Fruit fly (Drosophila melanogaster): ENCODE data around the gene aus.

Gene aus

DNA sequence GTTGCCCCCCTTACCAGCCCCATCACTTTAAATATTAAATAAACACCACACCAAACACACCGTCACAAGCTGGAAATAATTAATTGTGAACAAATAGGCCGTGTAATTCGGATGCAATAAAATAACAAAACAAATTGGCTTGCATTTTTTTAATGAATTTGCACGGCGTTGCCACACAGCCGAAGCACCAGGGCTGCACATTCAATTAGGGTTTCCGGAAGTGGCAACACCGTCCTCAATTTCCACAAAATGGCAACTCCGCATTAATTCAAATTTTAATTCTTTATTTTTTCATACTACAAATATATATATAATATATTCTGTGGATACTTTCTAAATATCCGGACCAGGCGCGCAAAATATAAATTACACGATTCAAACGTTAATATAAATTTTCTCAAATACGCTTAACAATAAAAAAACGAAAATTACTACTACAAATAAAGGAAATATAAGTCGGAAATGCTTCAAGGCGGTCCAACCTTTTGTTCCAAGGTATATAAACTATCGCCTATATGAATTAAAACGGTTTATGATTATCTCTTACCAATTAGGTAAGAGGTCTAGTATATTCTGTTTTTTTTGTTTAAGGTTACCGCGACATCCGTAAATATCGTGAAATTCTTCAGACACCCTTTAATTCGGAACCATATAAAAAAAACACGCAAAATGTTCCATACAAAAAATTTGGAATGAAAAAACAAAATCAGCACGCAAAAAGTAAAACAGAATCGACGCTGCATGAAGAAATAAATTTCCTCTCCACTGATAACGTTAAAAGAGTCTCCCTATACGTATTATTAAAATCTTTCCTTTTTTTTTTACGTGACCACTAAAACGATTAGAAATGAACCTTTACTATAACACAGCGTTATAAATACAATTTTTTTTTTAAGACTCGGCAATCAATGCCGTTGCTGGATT lies 24.3 kb upstream of the aus start (continued):
- TF ChIP-seq CG10267 (tag; optimal IDR thresholded peaks at IDR 0.05) = peak; percentile 48
- no peak for TF ChIP-seq gro (GFP tag; optimal IDR thresholded peaks at IDR 0.05)
- TF ChIP-seq amos (GFP tag; IDR thresholded peaks at IDR 0.05; ENCODE audit: partially characterized antibody) = peak; percentile 45
- no peak for TF ChIP-seq grn (GFP tag; optimal IDR thresholded peaks at IDR 0.05)
- TF ChIP-seq CG2116 (GFP tag; optimal IDR thresholded peaks at IDR 0.05) = peak; percentile 68
- TF ChIP-seq Elba2 (GFP tag; optimal IDR thresholded peaks at IDR 0.05) = no peak
- peak; percentile 73 for TF ChIP-seq CG12659 (GFP tag; optimal IDR thresholded peaks at IDR 0.05)
- TF ChIP-seq CG4730 (GFP tag; IDR thresholded peaks at IDR 0.05) = no peak
- peak; percentile 55; the same call in 1 of the 3 replicates for TF ChIP-seq CG17361 (GFP tag; IDR thresholded peaks at IDR 0.05)
- no peak for TF ChIP-seq Ada2b (GFP tag; IDR thresholded peaks at IDR 0.05)
- no peak for TF ChIP-seq CG10654 (GFP tag; optimal IDR thresholded peaks at IDR 0.05)
- no peak for TF ChIP-seq cas (GFP tag; IDR thresholded peaks at IDR 0.05)
- TF ChIP-seq CG4424 (GFP tag; optimal IDR thresholded peaks at IDR 0.05) = no peak
- TF ChIP-seq Xbp1 (GFP tag; optimal IDR thresholded peaks at IDR 0.05) = peak; percentile 26
- TF ChIP-seq CG6254 (GFP tag; optimal IDR thresholded peaks at IDR 0.05) = no peak
- 0 out of 2 replicates have a peak, but pooled peaks have one; percentile 29 for TF ChIP-seq CG10959 (GFP tag; IDR thresholded peaks at IDR 0.05)
- TF ChIP-seq CG16863 (GFP tag; optimal IDR thresholded peaks at IDR 0.05) = no peak
- peak; percentile 49 for TF ChIP-seq Fer3 (tag; optimal IDR thresholded peaks at IDR 0.05)
- TF ChIP-seq Dref (GFP tag; IDR thresholded peaks at IDR 0.05) = peak; percentile 39
- TF ChIP-seq Six4 (GFP tag; optimal IDR thresholded peaks at IDR 0.05) = no peak
- no peak for TF ChIP-seq ham (GFP tag; IDR thresholded peaks at IDR 0.05)
- TF ChIP-seq CG31441 (GFP tag; IDR thresholded peaks at IDR 0.05) = no peak
- no peak for TF ChIP-seq gce (GFP tag; IDR thresholded peaks at IDR 0.05)
- TF ChIP-seq CG7357 (GFP tag; IDR thresholded peaks at IDR 0.05) = no peak
- peak; percentile 32; the same call in 1 of the 3 replicates for TF ChIP-seq jigr1 (GFP tag; IDR thresholded peaks at IDR 0.05)
- no peak for TF ChIP-seq chm (GFP tag; IDR thresholded peaks at IDR 0.05)
- peak; percentile 63 for TF ChIP-seq sens (GFP tag)
- no peak for TF ChIP-seq pnt (GFP tag; optimal IDR thresholded peaks at IDR 0.05)
- TF ChIP-seq CG9215 (GFP tag; IDR thresholded peaks at IDR 0.05) = no peak
- TF ChIP-seq CG14965 (GFP tag; optimal IDR thresholded peaks at IDR 0.05; ENCODE audit: borderline replicate concordance) = no peak
- TF ChIP-seq Abd-B (GFP tag; optimal IDR thresholded peaks at IDR 0.05) = peak; percentile 59
- TF ChIP-seq bab2 (GFP tag; optimal IDR thresholded peaks at IDR 0.05) = no peak
- no peak for TF ChIP-seq CG17385 (GFP tag; optimal IDR thresholded peaks at IDR 0.05)
- TF ChIP-seq lbe (GFP tag; optimal IDR thresholded peaks at IDR 0.05) = peak; percentile 8
- peak; percentile 53; the same call in 1 of the 3 replicates for TF ChIP-seq Opbp (GFP tag; IDR thresholded peaks at IDR 0.05; ENCODE audit: partially characterized antibody)
- TF ChIP-seq CG11085 (GFP tag; IDR thresholded peaks at IDR 0.05) = 0 out of 2 replicates have a peak, but pooled peaks have one; percentile 17
- TF ChIP-seq CG2199 (GFP tag; IDR thresholded peaks at IDR 0.05) = peak; percentile 92
- no peak for TF ChIP-seq Kr (GFP tag; optimal IDR thresholded peaks at IDR 0.05)
- TF ChIP-seq corto (GFP tag; optimal IDR thresholded peaks at IDR 0.05) = peak; percentile 58
- TF ChIP-seq wor (GFP tag; IDR thresholded peaks at IDR 0.05) = no peak
- TF ChIP-seq Lpt (GFP tag; optimal IDR thresholded peaks at IDR 0.05) = no peak
- TF ChIP-seq CG4328 (GFP tag; optimal IDR thresholded peaks at IDR 0.05) = peak; percentile 72
- no peak for TF ChIP-seq crc (GFP tag; optimal IDR thresholded peaks at IDR 0.05)
- TF ChIP-seq CG7271 (tag; optimal IDR thresholded peaks at IDR 0.05) = no peak
- no peak for TF ChIP-seq GATAe (GFP tag; conservative IDR thresholded peaks at IDR 0.05)
- no peak for TF ChIP-seq CG9609 (GFP tag; optimal IDR thresholded peaks at IDR 0.05)
- no peak for TF ChIP-seq Mes4 (GFP tag; optimal IDR thresholded peaks at IDR 0.05)
- TF ChIP-seq crol (GFP tag; IDR thresholded peaks at IDR 0.05) = no peak
- TF ChIP-seq NFAT (GFP tag; IDR thresholded peaks at IDR 0.05) = peak; percentile 55; the same call in 1 of the 2 replicates
- no peak for TF ChIP-seq CG1832 (GFP tag; optimal IDR thresholded peaks at IDR 0.05)

Measured in whole organism, embryonic.